Fruit fly (Drosophila melanogaster): Measurements from ENCODE around the gene pip.

pip gene

DNA sequence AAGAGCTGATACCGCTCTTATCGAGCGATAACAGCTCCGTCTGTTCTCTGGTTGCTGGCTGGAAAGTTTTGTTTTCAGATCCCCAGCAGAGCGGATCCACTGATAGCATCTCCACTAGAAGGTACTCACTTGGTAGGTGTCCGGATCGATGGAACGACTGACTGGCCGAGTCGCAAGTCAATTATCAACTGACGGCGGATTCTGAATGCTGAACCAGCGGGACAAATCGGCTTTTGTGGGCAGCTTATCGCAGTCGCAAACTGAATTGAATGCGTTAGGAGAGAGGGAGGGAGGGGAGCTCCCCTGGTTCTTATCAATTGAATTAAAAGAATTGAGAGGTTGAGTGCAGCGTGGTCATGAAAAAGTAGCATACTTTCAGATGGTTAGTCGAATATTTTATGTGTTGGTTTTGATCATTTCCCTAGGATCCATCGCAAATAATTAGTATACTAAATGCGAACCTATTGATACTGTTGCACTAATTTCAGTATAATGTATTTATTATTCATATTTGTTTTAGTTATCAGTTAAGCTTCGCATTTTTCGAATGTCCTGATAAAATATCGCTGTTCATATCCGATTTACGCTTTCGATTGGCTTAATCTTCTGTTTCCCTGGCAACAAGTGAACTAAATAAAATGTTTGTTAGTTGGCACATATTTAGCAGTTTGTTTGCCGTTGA is 68.5 kb downstream of the pip start, which contains the start of the genes Aldh7A1 and CG14085 (continued):
- TF ChIP-seq sug (tag; optimal IDR thresholded peaks at IDR 0.05) (peak; percentile 100), nau (GFP tag; optimal IDR thresholded peaks at IDR 0.05) (no peak)

DNA sequence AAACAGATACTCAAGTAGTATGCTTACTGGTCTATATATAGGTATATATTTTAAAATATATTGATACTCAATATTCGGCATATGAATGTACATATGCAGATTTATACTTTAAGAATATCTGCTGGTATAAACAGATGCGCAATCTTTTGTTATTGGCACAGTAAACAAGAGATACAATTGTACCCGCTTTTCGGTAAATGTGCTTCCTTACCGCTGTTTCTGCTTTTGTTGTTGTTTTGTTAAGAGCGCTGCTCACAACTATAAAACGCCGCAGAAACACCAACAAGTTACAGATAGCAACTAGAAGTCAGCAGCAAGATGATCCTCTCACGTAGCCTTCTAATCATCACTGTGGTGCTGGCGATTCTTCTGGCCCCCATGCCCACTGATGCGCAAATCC is 71.6 kb downstream of the pip start, which contains the start of gene CG45081:
Gene CG45081 (plus strand): TSS at position 301 of the 400 bp plus-strand sequence.
- TF ChIP-seq Doc2 (GFP tag; IDR thresholded peaks at IDR 0.05) (0 out of 2 replicates have a peak, but pooled peaks have one; percentile 16), cato (GFP tag; optimal IDR thresholded peaks at IDR 0.05; ENCODE audit: borderline replicate concordance) (no peak), CG1832 (GFP tag; optimal IDR thresholded peaks at IDR 0.05) (no peak), E2f1 (GFP tag; IDR thresholded peaks at IDR 0.05) (0 out of 2 replicates have a peak, but pooled peaks have one; percentile 8), Dref (GFP tag; IDR thresholded peaks at IDR 0.05) (no peak)

DNA sequence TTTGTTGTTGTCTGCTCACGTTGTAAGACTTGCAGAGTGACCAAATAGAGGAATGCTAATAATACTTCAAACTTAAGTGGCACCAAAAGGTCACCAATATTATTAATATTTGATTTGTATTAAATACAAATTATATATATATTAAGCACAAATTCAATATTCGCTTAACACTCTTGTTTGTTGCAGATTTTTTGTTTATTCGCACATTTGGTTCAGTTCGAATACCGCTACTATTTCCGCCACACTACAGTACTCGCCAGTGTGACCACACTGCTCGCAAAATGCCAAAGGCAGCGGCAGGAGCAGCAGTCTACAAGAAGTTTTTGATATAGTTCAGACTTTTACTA is 73.3 kb downstream of the pip start, which contains the start of gene Max:
Gene Max (minus strand): TSS at position 44 of the 347 bp plus-strand sequence.
- peak; percentile 72 for TF ChIP-seq CG15601 (tag; optimal IDR thresholded peaks at IDR 0.05)
- peak; percentile 41 for TF ChIP-seq Ets65A (GFP tag)
- TF ChIP-seq MTF-1 (GFP tag; optimal IDR thresholded peaks at IDR 0.05; ENCODE audit: borderline replicate concordance): peak; percentile 5
- TF ChIP-seq HLH54F (GFP tag; optimal IDR thresholded peaks at IDR 0.05): peak; percentile 7
- TF ChIP-seq CG8281 (tag; optimal IDR thresholded peaks at IDR 0.05): peak; percentile 28
- no peak for TF ChIP-seq dati (GFP tag; IDR thresholded peaks at IDR 0.05)
- peak; percentile 66 for TF ChIP-seq Dek (tag; optimal IDR thresholded peaks at IDR 0.05)
- TF ChIP-seq CG4730 (GFP tag; IDR thresholded peaks at IDR 0.05): 0 out of 2 replicates have a peak, but pooled peaks have one; percentile 21
- no peak for TF ChIP-seq dmrt99B (tag; optimal IDR thresholded peaks at IDR 0.05)
- TF ChIP-seq CG4617 (GFP tag; optimal IDR thresholded peaks at IDR 0.05; ENCODE audit: borderline replicate concordance): peak; percentile 87
- TF ChIP-seq dpn (GFP tag; optimal IDR thresholded peaks at IDR 0.05): peak in 1 of 2 experiments; percentile 63
- TF ChIP-seq CG30020 (tag; optimal IDR thresholded peaks at IDR 0.05): peak; percentile 76
- peak; percentile 55; the same call in 1 of the 2 replicates for TF ChIP-seq E2f2 (GFP tag; IDR thresholded peaks at IDR 0.05)
- no peak for TF ChIP-seq Doc3 (GFP tag; IDR thresholded peaks at IDR 0.05; ENCODE audit: partially characterized antibody)
- peak; percentile 33 for TF ChIP-seq pnt (GFP tag; optimal IDR thresholded peaks at IDR 0.05)
- TF ChIP-seq stc (GFP tag; IDR thresholded peaks at IDR 0.05): peak; percentile 49; the same call in 1 of the 2 replicates
- peak; percentile 77 for TF ChIP-seq pzg (GFP tag; optimal IDR thresholded peaks at IDR 0.05)
- TF ChIP-seq CG17186 (GFP tag; optimal IDR thresholded peaks at IDR 0.05): peak; percentile 24
- peak; percentile 62 for TF ChIP-seq CG10209 (GFP tag; optimal IDR thresholded peaks at IDR 0.05)
- peak; percentile 34 for TF ChIP-seq CG9215 (GFP tag; IDR thresholded peaks at IDR 0.05)
- peak; percentile 60 for TF ChIP-seq CG4424 (GFP tag; optimal IDR thresholded peaks at IDR 0.05)
- TF ChIP-seq trem (tag; optimal IDR thresholded peaks at IDR 0.05): peak; percentile 90
- peak; percentile 75 for TF ChIP-seq CG13775 (GFP tag; optimal IDR thresholded peaks at IDR 0.05)
- peak; percentile 59 for TF ChIP-seq salm (tag; optimal IDR thresholded peaks at IDR 0.05)
- TF ChIP-seq CG5245 (GFP tag; optimal IDR thresholded peaks at IDR 0.05): peak; percentile 40
- TF ChIP-seq CG18764 (GFP tag; optimal IDR thresholded peaks at IDR 0.05): peak; percentile 70
- peak; percentile 54; the same call in 1 of the 2 replicates for TF ChIP-seq peb (GFP tag; IDR thresholded peaks at IDR 0.05)
- TF ChIP-seq repo (GFP tag; optimal IDR thresholded peaks at IDR 0.05): no peak
- peak in 1 of 2 experiments; percentile 73 for TF ChIP-seq bsh (GFP tag; optimal IDR thresholded peaks at IDR 0.05)
- peak; percentile 48 for TF ChIP-seq ap (GFP tag; IDR thresholded peaks at IDR 0.05)
- peak; percentile 86 for TF ChIP-seq lab (GFP tag; optimal IDR thresholded peaks at IDR 0.05)
- TF ChIP-seq kay (GFP tag; optimal IDR thresholded peaks at IDR 0.05): peak; percentile 20
- peak; percentile 80 for TF ChIP-seq CG11504 (tag; optimal IDR thresholded peaks at IDR 0.05)
- TF ChIP-seq lola (GFP tag; optimal IDR thresholded peaks at IDR 0.05): peak in 1 of 3 experiments; percentile 66
- TF ChIP-seq CG10366 (GFP tag; IDR thresholded peaks at IDR 0.05): peak; percentile 77
- peak; percentile 79 for TF ChIP-seq CG18599 (GFP tag; optimal IDR thresholded peaks at IDR 0.05)
- no peak for TF ChIP-seq z (GFP tag; IDR thresholded peaks at IDR 0.05)
- TF ChIP-seq CG18619 (GFP tag; optimal IDR thresholded peaks at IDR 0.05): no peak
